Worm (Caenorhabditis elegans) whole organism, mixed stage, embryonic: ENCODE results near the gene hda-5.

ENCODE experiments used
- blmp-1 ChIP-seq: fragments of 150-350 bp; optimal IDR thresholded peaks from 2 replicates; lab custom pipeline; 2014; ENCODE audit warnings: missing biosample characterization, missing genetic modification characterization
- ceh-83 ChIP-seq: fragments of 200-800 bp; sonication (Bioruptor generic); optimal IDR thresholded peaks from 2 replicates; lab custom pipeline; 2018; ENCODE audit warnings: mild to moderate bottlenecking, missing genetic modification characterization, missing compliant biosample characterization
- ces-1 ChIP-seq: fragments of 150-350 bp; optimal IDR thresholded peaks from 2 replicates; lab custom pipeline; 2014; ENCODE audit warnings: missing biosample characterization, missing genetic modification reagents, missing genetic modification characterization
- elt-1 ChIP-seq: sonication (generic microtip); optimal IDR thresholded peaks from 2 replicates; lab custom pipeline; 2017; ENCODE audit warnings: missing genetic modification characterization, mild to moderate bottlenecking, missing compliant biosample characterization, antibody characterized with exemption, moderate library complexity, borderline replicate concordance; ENCODE audit not compliant: insufficient read depth
- elt-3 ChIP-seq: fragments of 150-350 bp; optimal IDR thresholded peaks from 2 replicates; lab custom pipeline; 2014; ENCODE audit warnings: missing biosample characterization, missing genetic modification characterization
- lin-13 ChIP-seq: fragments of 150-350 bp; optimal IDR thresholded peaks from 2 replicates; lab custom pipeline; 2014; ENCODE audit warnings: missing biosample characterization, missing genetic modification characterization
- mep-1 ChIP-seq: fragments of 150-350 bp; optimal IDR thresholded peaks from 2 replicates; lab custom pipeline; 2017; ENCODE audit warnings: missing biosample characterization, missing genetic modification reagents, missing genetic modification characterization, inconsistent platforms
- nhr-12 ChIP-seq: fragments of 150-350 bp; optimal IDR thresholded peaks from 2 replicates; lab custom pipeline; 2014; ENCODE audit warnings: missing biosample characterization, missing genetic modification characterization
- nhr-76 ChIP-seq: sonication (generic microtip); optimal IDR thresholded peaks from 2 replicates; lab custom pipeline; 2017; ENCODE audit warnings: missing biosample characterization, missing genetic modification characterization
- snpc-4 ChIP-seq: fragments of 150-350 bp; optimal IDR thresholded peaks from 2 replicates; lab custom pipeline; 2014; ENCODE audit warnings: missing biosample characterization, missing genetic modification characterization
- sptf-1 ChIP-seq: sonication (generic microtip); optimal IDR thresholded peaks from 2 replicates; lab custom pipeline; 2017; ENCODE audit warnings: mild to moderate bottlenecking, missing genetic modification characterization, moderate library complexity, missing compliant biosample characterization
- unc-39 ChIP-seq: fragments of 150-350 bp; optimal IDR thresholded peaks from 2 replicates; lab custom pipeline; 2014; ENCODE audit warnings: missing biosample characterization, missing genetic modification characterization
- unc-62 ChIP-seq: fragments of 150-350 bp; optimal IDR thresholded peaks from 2 replicates; lab custom pipeline; 2014; ENCODE audit warnings: missing biosample characterization, missing genetic modification reagents, missing genetic modification characterization
- ztf-11 ChIP-seq: fragments of 150-350 bp; optimal IDR thresholded peaks from 2 replicates; lab custom pipeline; 2014; ENCODE audit warnings: missing biosample characterization, missing genetic modification characterization

- TF ChIP-seq unc-62 (GFP tag; lab: Kevin White, UChicago) (no peak), elt-1 (no peak), ces-1 (GFP tag; lab: Kevin White, UChicago) (no peak), nhr-12 (tag; lab: Kevin White, UChicago) (no peak), unc-39 (tag; lab: Kevin White, UChicago) (no peak), mep-1 (tag; lab: Kevin White, UChicago) (no peak), lin-13 (no peak), elt-3 (tag; lab: Kevin White, UChicago) (no peak), sptf-1 (tag; lab: Kevin White, UChicago) (no peak), snpc-4 (tag; lab: Kevin White, UChicago) (no peak), nhr-76 (tag; lab: Kevin White, UChicago) (no peak), ztf-11 (tag; lab: Kevin White, UChicago) (no peak), ceh-83 (GFP tag; lab: Kevin White, UChicago) (no peak), blmp-1 (no peak)
Measured at ce11 chrII:11841653-11842052, 42.8 kb downstream of the hda-5 start.
